Fruit fly (Drosophila melanogaster): ENCODE measurements around the gene Peritrophin-A.
"Not testable (repeated sequence)": the region's sequence is repeated elsewhere in the genome, so short reads cannot be mapped to it uniquely, and the experiment has no call there.

Gene Peritrophin-A

DNA sequence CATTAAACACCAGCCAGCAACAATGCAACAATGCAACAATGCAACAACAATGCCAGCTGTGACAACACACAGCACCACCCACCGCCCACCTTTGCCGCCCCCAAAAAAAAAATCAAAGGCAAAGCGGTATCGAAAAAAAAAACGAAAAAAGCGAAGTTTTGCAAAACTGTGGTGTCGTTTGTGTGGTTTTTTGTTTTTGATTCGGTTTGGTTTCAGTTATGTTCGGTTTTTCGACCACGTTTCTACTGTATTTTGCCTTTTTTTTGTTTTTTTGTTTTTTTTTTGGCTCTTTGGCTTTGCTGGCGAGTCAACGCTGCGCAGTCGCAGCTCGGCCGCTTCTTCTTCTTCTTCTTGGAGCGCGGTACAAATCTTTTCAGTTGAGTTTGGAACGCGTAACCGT lies at the start of gene Peritrophin-A (continued):
- no peak for TF ChIP-seq CG10669 (GFP tag; optimal IDR thresholded peaks at IDR 0.05)
- no peak for TF ChIP-seq CG3032 (tag; optimal IDR thresholded peaks at IDR 0.05)
- TF ChIP-seq Sox14 (GFP tag; optimal IDR thresholded peaks at IDR 0.05): no peak
- peak; percentile 28 for TF ChIP-seq CG34406 (GFP tag; optimal IDR thresholded peaks at IDR 0.05)
- TF ChIP-seq eg (GFP tag; IDR thresholded peaks at IDR 0.05): peak; percentile 86
- TF ChIP-seq spab (GFP tag; optimal IDR thresholded peaks at IDR 0.05): no peak
- peak; percentile 11 for TF ChIP-seq CG8319 (GFP tag; optimal IDR thresholded peaks at IDR 0.05)

DNA sequence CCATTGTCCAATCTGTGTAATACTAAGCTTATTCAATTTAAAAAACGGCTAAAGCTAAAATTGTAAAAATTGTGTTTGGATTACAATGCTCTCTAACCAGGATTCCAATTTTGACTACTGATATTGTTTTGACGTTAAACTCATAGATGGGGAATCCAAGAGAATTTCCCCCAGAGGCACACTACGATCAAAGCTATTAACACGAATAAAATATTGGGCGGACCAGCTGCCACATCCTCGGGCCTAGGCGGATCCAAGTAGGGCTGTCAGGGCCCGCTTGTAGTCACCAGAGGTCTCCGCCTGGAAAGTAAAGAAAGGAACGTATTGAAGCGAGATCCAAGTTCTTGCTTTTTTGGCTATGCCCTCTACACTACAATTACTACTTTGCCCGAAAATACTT lies 42.6 kb upstream of the Peritrophin-A start, which contains the start of gene SdicA:
Gene SdicA, minus strand, starts transcription at position 101 of the 400 bp plus-strand sequence.
- TF ChIP-seq CG6792, spab, CG6808 (GFP tag; optimal IDR thresholded peaks at IDR 0.05): not testable (repeated sequence)

DNA sequence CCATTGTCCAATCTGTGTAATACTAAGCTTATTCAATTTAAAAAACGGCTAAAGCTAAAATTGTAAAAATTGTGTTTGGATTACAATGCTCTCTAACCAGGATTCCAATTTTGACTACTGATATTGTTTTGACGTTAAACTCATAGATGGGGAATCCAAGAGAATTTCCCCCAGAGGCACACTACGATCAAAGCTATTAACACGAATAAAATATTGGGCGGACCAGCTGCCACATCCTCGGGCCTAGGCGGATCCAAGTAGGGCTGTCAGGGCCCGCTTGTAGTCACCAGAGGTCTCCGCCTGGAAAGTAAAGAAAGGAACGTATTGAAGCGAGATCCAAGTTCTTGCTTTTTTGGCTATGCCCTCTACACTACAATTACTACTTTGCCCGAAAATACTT lies 34.9 kb upstream of the Peritrophin-A start, which contains the start of gene SdicB:
Gene SdicB, minus strand, starts transcription at position 101 of the 400 bp plus-strand sequence.
- TF ChIP-seq CG8632 (GFP tag; optimal IDR thresholded peaks at IDR 0.05); eg (GFP tag; IDR thresholded peaks at IDR 0.05); esn (GFP tag; optimal IDR thresholded peaks at IDR 0.05): not testable (repeated sequence)

DNA sequence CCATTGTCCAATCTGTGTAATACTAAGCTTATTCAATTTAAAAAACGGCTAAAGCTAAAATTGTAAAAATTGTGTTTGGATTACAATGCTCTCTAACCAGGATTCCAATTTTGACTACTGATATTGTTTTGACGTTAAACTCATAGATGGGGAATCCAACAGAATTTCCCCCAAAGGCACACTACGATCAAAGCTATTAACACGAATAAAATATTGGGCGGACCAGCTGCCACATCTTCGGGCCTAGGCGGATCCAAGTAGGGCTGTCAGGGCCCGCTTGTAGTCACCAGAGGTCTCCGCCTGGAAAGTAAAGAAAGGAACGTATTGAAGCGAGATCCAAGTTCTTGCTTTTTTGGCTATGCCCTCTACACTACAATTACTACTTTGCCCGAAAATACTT lies 27.3 kb upstream of the Peritrophin-A start, which contains the start of gene SdicC:
Gene SdicC, minus strand, starts transcription at position 101 of the 400 bp plus-strand sequence.
- not testable (repeated sequence) for TF ChIP-seq CG4318 (GFP tag; optimal IDR thresholded peaks at IDR 0.05); dac (GFP tag; optimal IDR thresholded peaks at IDR 0.05); CG11762 (GFP tag; optimal IDR thresholded peaks at IDR 0.05; ENCODE audit: insufficient read depth)

- not testable (repeated sequence) for TF ChIP-seq CG8119 (GFP tag; IDR thresholded peaks at IDR 0.05); fd85E (GFP tag; optimal IDR thresholded peaks at IDR 0.05); ss (GFP tag; optimal IDR thresholded peaks at IDR 0.05)
Observed at dm6 chrX:20224920-20225319, 19.5 kb upstream of the Peritrophin-A start, which contains the start of gene Sdic4. Gene Sdic4, minus strand, starts transcription at chrX:20225020.

DNA sequence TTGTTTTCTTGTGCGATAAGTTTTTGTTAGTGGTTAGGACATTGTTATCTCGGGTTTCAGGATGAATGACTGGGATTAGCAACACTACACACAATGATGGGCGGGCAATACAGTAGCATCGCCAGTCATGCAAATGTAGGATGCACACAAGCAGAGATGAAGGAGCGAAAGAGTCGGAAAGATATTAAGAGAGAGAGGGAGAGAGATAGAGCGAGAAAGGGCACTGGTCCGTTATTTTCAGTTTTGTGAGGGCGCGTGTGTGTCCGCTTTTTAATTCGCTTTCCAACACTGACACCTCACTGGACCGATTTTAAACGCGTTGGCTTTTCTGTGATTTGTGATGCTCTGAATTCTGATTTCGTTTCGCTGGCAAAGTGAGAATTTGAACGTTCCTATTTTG lies 12.8 kb upstream of the Peritrophin-A start:
- no peak for TF ChIP-seq CG11294 (GFP tag; IDR thresholded peaks at IDR 0.05)
- no peak for TF ChIP-seq CG11902 (GFP tag; optimal IDR thresholded peaks at IDR 0.05)
- no peak for TF ChIP-seq CG8119 (GFP tag; IDR thresholded peaks at IDR 0.05)
- TF ChIP-seq CG34406 (GFP tag; optimal IDR thresholded peaks at IDR 0.05): no peak
- TF ChIP-seq CG6792 (GFP tag; optimal IDR thresholded peaks at IDR 0.05): no peak
- TF ChIP-seq CG32006 (GFP tag; optimal IDR thresholded peaks at IDR 0.05): no peak
- no peak for TF ChIP-seq CG6854 (GFP tag; optimal IDR thresholded peaks at IDR 0.05)
- no peak for TF ChIP-seq Met (GFP tag; optimal IDR thresholded peaks at IDR 0.05)
- no peak for TF ChIP-seq Blimp-1 (GFP tag; optimal IDR thresholded peaks at IDR 0.05)
- TF ChIP-seq OdsH (GFP tag; optimal IDR thresholded peaks at IDR 0.05): no peak
- no peak for TF ChIP-seq CG8632 (GFP tag; optimal IDR thresholded peaks at IDR 0.05)
- TF ChIP-seq dac (GFP tag; optimal IDR thresholded peaks at IDR 0.05): no peak
- TF ChIP-seq CG9139 (GFP tag; optimal IDR thresholded peaks at IDR 0.05): no peak

- peak; percentile 76 for TF ChIP-seq Eip78C (GFP tag)
- peak; percentile 53 for TF ChIP-seq Sox102F (GFP tag; optimal IDR thresholded peaks at IDR 0.05)
- peak; percentile 58 for TF ChIP-seq esn (GFP tag; optimal IDR thresholded peaks at IDR 0.05)
- peak; percentile 70 for TF ChIP-seq Hr39 (GFP tag; optimal IDR thresholded peaks at IDR 0.05)
- peak; percentile 41 for TF ChIP-seq topi (GFP tag; optimal IDR thresholded peaks at IDR 0.05)
- TF ChIP-seq pdm3 (GFP tag; optimal IDR thresholded peaks at IDR 0.05): peak; percentile 42
- TF ChIP-seq CG6854 (GFP tag; optimal IDR thresholded peaks at IDR 0.05): no peak
- peak; percentile 31 for TF ChIP-seq Hr4 (GFP tag; optimal IDR thresholded peaks at IDR 0.05)
- TF ChIP-seq vri (GFP tag; optimal IDR thresholded peaks at IDR 0.05): no peak
- peak; percentile 2 for TF ChIP-seq CG4318 (GFP tag; optimal IDR thresholded peaks at IDR 0.05)
- peak; percentile 46 for TF ChIP-seq CG10631 (GFP tag; optimal IDR thresholded peaks at IDR 0.05)
- TF ChIP-seq ss (GFP tag; optimal IDR thresholded peaks at IDR 0.05): peak in 1 of 2 experiments; percentile 10
- peak; percentile 28 for TF ChIP-seq acj6 (GFP tag; optimal IDR thresholded peaks at IDR 0.05)
- no peak for TF ChIP-seq CG8119 (GFP tag; IDR thresholded peaks at IDR 0.05)
- TF ChIP-seq eg (GFP tag; IDR thresholded peaks at IDR 0.05): peak; percentile 63
- TF ChIP-seq Gug (GFP tag; IDR thresholded peaks at IDR 0.05): 0 out of 2 replicates have a peak, but pooled peaks have one; percentile 16
- TF ChIP-seq achi (GFP tag; optimal IDR thresholded peaks at IDR 0.05): peak; percentile 50
- no peak for TF ChIP-seq CG8319 (GFP tag; optimal IDR thresholded peaks at IDR 0.05)
- TF ChIP-seq CG6808 (GFP tag; optimal IDR thresholded peaks at IDR 0.05): peak; percentile 31
- peak; percentile 63 for TF ChIP-seq CG3032 (tag; optimal IDR thresholded peaks at IDR 0.05)
Observed at dm6 chrX:20235794-20236513, 8.5 kb upstream of the Peritrophin-A start, which contains the start of gene sw. Gene sw, minus strand, starts transcription at chrX:20236382.
